Fruit fly (Drosophila melanogaster): ENCODE measurements around the gene CG11679.

Gene CG11679

dm6 chrX:15703720-15704206 is 35.0 kb downstream of the CG11679 start, which contains the start of the genes Pis and Hap40:
Gene Pis, minus strand, starts transcription at chrX:15703770.
Gene Hap40, plus strand, starts transcription at chrX:15704125.
- TF ChIP-seq CG17801 (GFP tag; optimal IDR thresholded peaks at IDR 0.05; ENCODE audit: partially characterized antibody) = no peak

dm6 chrX:15701047-15701446 is 37.7 kb downstream of the CG11679 start, which contains the start of gene CG9240:
Gene CG9240, minus strand, starts transcription at chrX:15701259.
- peak; percentile 47 for TF ChIP-seq CG17801 (GFP tag; optimal IDR thresholded peaks at IDR 0.05; ENCODE audit: partially characterized antibody)

dm6 chrX:15697581-15698208 is 41.1 kb downstream of the CG11679 start:
- TF ChIP-seq CG17801 (GFP tag; optimal IDR thresholded peaks at IDR 0.05; ENCODE audit: partially characterized antibody) = peak; percentile 86

dm6 chrX:15696854-15697540 is 41.8 kb downstream of the CG11679 start, which contains the start of gene CG8128:
Gene CG8128, plus strand, starts transcription at chrX:15697494.
- peak; percentile 8 for TF ChIP-seq CG17801 (GFP tag; optimal IDR thresholded peaks at IDR 0.05; ENCODE audit: partially characterized antibody)

- TF ChIP-seq CG17801 (GFP tag; optimal IDR thresholded peaks at IDR 0.05; ENCODE audit: partially characterized antibody) = no peak
Measured at dm6 chrX:15688757-15689156, 50.0 kb downstream of the CG11679 start, which contains the start of gene CG15599. Gene CG15599, minus strand, starts transcription at chrX:15688857.
